Worm (Caenorhabditis elegans) whole organism, L4 larva: Measurements from ENCODE around the gene msd-4.
A peak's percentile ranks its signal among the peaks of the same experiment; 100 is the strongest.

Source experiments
- F10B5.3 ChIP-seq: sonication (generic microtip); optimal IDR thresholded peaks from 2 replicates; lab custom pipeline; 2016; ENCODE audit warnings: mild to moderate bottlenecking, missing genetic modification characterization, missing compliant biosample characterization
- F37D6.2 ChIP-seq: sonication (generic microtip); optimal IDR thresholded peaks from 2 replicates; lab custom pipeline; 2016; ENCODE audit warnings: mild to moderate bottlenecking, missing genetic modification characterization, missing compliant biosample characterization
- F49E8.2 ChIP-seq: sonication (generic microtip); optimal IDR thresholded peaks from 2 replicates; lab custom pipeline; 2016; ENCODE audit warnings: missing compliant biosample characterization, mild to moderate bottlenecking, missing genetic modification characterization, borderline replicate concordance
- R02D3.7 ChIP-seq: fragments of 150-350 bp; sonication (generic microtip); optimal IDR thresholded peaks from 3 replicates; lab custom pipeline; 2014; ENCODE audit warnings: missing biosample characterization, missing genetic modification characterization
- T26A8.4 ChIP-seq: fragments of 200-800 bp; sonication (Bioruptor generic); IDR thresholded peaks from 2 replicates; pipeline ENCODE4 v1.3.6; 2022; ENCODE audit warnings: missing genetic modification characterization, missing compliant biosample characterization
- Y5F2A.4 ChIP-seq: fragments of 200-800 bp; sonication (Bioruptor generic); optimal IDR thresholded peaks from 2 replicates; lab custom pipeline; 2018; ENCODE audit warnings: mild to moderate bottlenecking, missing genetic modification characterization, missing compliant biosample characterization
- aha-1 ChIP-seq: fragments of 150-350 bp; peaks from one replicate; lab custom pipeline; 2014; ENCODE audit warnings: missing biosample characterization, missing genetic modification characterization
- ama-1 ChIP-seq: fragments of 150-350 bp; optimal IDR thresholded peaks from 2 replicates; lab custom pipeline; 2014; ENCODE audit warnings: inconsistent platforms, mixed read lengths
- arid-1 ChIP-seq: fragments of 200-800 bp; sonication (Bioruptor generic); conservative IDR thresholded peaks from 2 replicates; pipeline ENCODE4 v1.3.6; 2022; ENCODE audit warnings: missing genetic modification reagents, missing genetic modification characterization, missing compliant biosample characterization
- ceh-62 ChIP-seq: sonication (generic microtip); optimal IDR thresholded peaks from 2 replicates; lab custom pipeline; 2017; ENCODE audit warnings: missing biosample characterization, missing genetic modification characterization
- ctbp-1 ChIP-seq: fragments of 200-800 bp; sonication (Bioruptor generic); IDR thresholded peaks from 2 replicates; pipeline ENCODE4 v1.3.6; 2022; ENCODE audit warnings: missing genetic modification reagents, missing genetic modification characterization, missing compliant biosample characterization
- egl-43 ChIP-seq: fragments of 200-800 bp; sonication (Bioruptor generic); IDR thresholded peaks from 2 replicates; pipeline ENCODE4 v1.3.6; 2022; ENCODE audit warnings: missing genetic modification reagents, missing genetic modification characterization, missing compliant biosample characterization
- fos-1 ChIP-seq: fragments of 150-350 bp; optimal IDR thresholded peaks from 2 replicates; lab custom pipeline; 2014; ENCODE audit warnings: missing biosample characterization, missing genetic modification characterization
- lin-29 ChIP-seq: fragments of 200-800 bp; sonication (Bioruptor generic); IDR thresholded peaks from 2 replicates; pipeline ENCODE4 v1.3.6; 2022; ENCODE audit warnings: missing genetic modification reagents, missing genetic modification characterization, missing compliant biosample characterization
- lin-38 ChIP-seq: fragments of 200-800 bp; sonication (Bioruptor generic); IDR thresholded peaks from 2 replicates; pipeline ENCODE4 v1.3.6; 2022; ENCODE audit warnings: missing genetic modification reagents, missing genetic modification characterization, missing compliant biosample characterization
- lsy-2 ChIP-seq, 2 experiments: fragments of 150-350 bp in 1 of 2; sonication (generic microtip) in 1 of 2; optimal IDR thresholded peaks; 2 replicates each; lab custom pipeline; 2014 to 2017; ENCODE audit warnings: missing biosample characterization in 2 of 2, missing genetic modification characterization in 2 of 2
- madf-9 ChIP-seq: fragments of 200-800 bp; sonication (Bioruptor generic); conservative IDR thresholded peaks from 2 replicates; pipeline ENCODE4 v1.3.6; 2022; ENCODE audit warnings: missing genetic modification reagents, missing genetic modification characterization, missing compliant biosample characterization
- mdt-29 ChIP-seq: fragments of 200-800 bp; sonication (Bioruptor generic); IDR thresholded peaks from 2 replicates; pipeline ENCODE4 v1.3.6; 2022; ENCODE audit warnings: missing genetic modification reagents, missing genetic modification characterization, missing compliant biosample characterization
- mep-1 ChIP-seq: fragments of 150-350 bp; sonication (generic microtip); optimal IDR thresholded peaks from 3 replicates; lab custom pipeline; 2014; ENCODE audit warnings: missing biosample characterization, missing genetic modification characterization
- mes-2 ChIP-seq: sonication (generic microtip); optimal IDR thresholded peaks from 2 replicates; lab custom pipeline; 2016; ENCODE audit warnings: missing genotype, mild to moderate bottlenecking, missing genetic modification characterization, missing compliant biosample characterization; ENCODE audit not compliant: poor library complexity, severe bottlenecking
- mxl-2 ChIP-seq: fragments of 200-800 bp; sonication (Bioruptor generic); conservative IDR thresholded peaks from 2 replicates; pipeline ENCODE4 v1.3.6; 2022; ENCODE audit warnings: missing genetic modification reagents, missing genetic modification characterization, missing compliant biosample characterization
- nhr-11 ChIP-seq: fragments of 150-350 bp; optimal IDR thresholded peaks from 2 replicates; lab custom pipeline; 2014; ENCODE audit warnings: missing biosample characterization, missing genetic modification characterization
- nhr-111 ChIP-seq: fragments of 200-800 bp; sonication (Bioruptor generic); optimal IDR thresholded peaks from 2 replicates; lab custom pipeline; 2018; ENCODE audit warnings: mild to moderate bottlenecking, missing genetic modification characterization, missing compliant biosample characterization
- nhr-25 ChIP-seq: sonication (generic microtip); optimal IDR thresholded peaks from 2 replicates; lab custom pipeline; 2017; ENCODE audit warnings: missing genetic modification characterization, mild to moderate bottlenecking, missing compliant biosample characterization, antibody characterized with exemption, moderate library complexity, borderline replicate concordance; ENCODE audit not compliant: insufficient read depth
- nhr-48 ChIP-seq: sonication (generic microtip); optimal IDR thresholded peaks from 2 replicates; lab custom pipeline; 2016; ENCODE audit warnings: mild to moderate bottlenecking, missing genetic modification characterization, missing compliant biosample characterization
- nhr-6 ChIP-seq: fragments of 150-350 bp; optimal IDR thresholded peaks from 2 replicates; lab custom pipeline; 2014; ENCODE audit warnings: missing biosample characterization, missing genetic modification characterization
- nhr-77 ChIP-seq: fragments of 150-350 bp; optimal IDR thresholded peaks from 2 replicates; lab custom pipeline; 2014; ENCODE audit warnings: missing biosample characterization, missing genetic modification characterization
- pha-4 ChIP-seq, 2 experiments: fragments of 150-350 bp in 1 of 2; fragments of 200-800 bp in 1 of 2; sonication (Bioruptor generic) in 1 of 2; IDR thresholded peaks in 1 of 2; optimal IDR thresholded peaks in 1 of 2; 2 replicates each; pipeline versions ENCODE4 v1.3.6 to Lab custom; 2014 to 2022; ENCODE audit warnings: missing genetic modification characterization in 2 of 2, missing genetic modification reagents in 2 of 2, missing biosample characterization in 1 of 2, missing compliant biosample characterization in 1 of 2
- sdz-12 ChIP-seq: fragments of 200-800 bp; sonication (Bioruptor generic); optimal IDR thresholded peaks from 2 replicates; lab custom pipeline; 2018; ENCODE audit warnings: mild to moderate bottlenecking, missing genetic modification characterization, missing compliant biosample characterization
- spr-1 ChIP-seq: sonication (generic microtip); optimal IDR thresholded peaks from 2 replicates; lab custom pipeline; 2016; ENCODE audit warnings: mild to moderate bottlenecking, missing genetic modification characterization, missing compliant biosample characterization
- spr-3 ChIP-seq: fragments of 200-800 bp; sonication (Bioruptor generic); optimal IDR thresholded peaks from 2 replicates; lab custom pipeline; 2018; ENCODE audit warnings: mild to moderate bottlenecking, missing genetic modification characterization, missing compliant biosample characterization
- tag-97 ChIP-seq: fragments of 200-800 bp; sonication (Bioruptor generic); IDR thresholded peaks from 2 replicates; pipeline ENCODE4 v1.3.6; 2022; ENCODE audit warnings: missing genetic modification characterization, missing compliant biosample characterization
- unc-130 ChIP-seq: sonication (generic microtip); optimal IDR thresholded peaks from 2 replicates; lab custom pipeline; 2016; ENCODE audit warnings: missing genetic modification reagents, missing genetic modification characterization, missing compliant biosample characterization
- unc-39 ChIP-seq: sonication (generic microtip); optimal IDR thresholded peaks from 2 replicates; lab custom pipeline; 2017; ENCODE audit warnings: missing biosample characterization, missing genetic modification characterization
- unc-62 ChIP-seq, 3 experiments: fragments of 150-350 bp in 1 of 3; sonication (generic microtip); optimal IDR thresholded peaks in 2 of 3; peaks in 1 of 3; 1 replicate in 1 of 3; 2 replicates in 2 of 3; lab custom pipeline; 2014 to 2017; ENCODE audit warnings: missing biosample characterization in 3 of 3, missing genetic modification characterization in 3 of 3, missing genetic modification reagents in 3 of 3, missing genotype in 1 of 3
- zfp-3 ChIP-seq: fragments of 200-800 bp; sonication (Bioruptor generic); conservative IDR thresholded peaks from 2 replicates; pipeline ENCODE4 v1.3.6; 2022; ENCODE audit warnings: missing genetic modification reagents, missing genetic modification characterization, missing compliant biosample characterization
- ztf-11 ChIP-seq: fragments of 150-350 bp; optimal IDR thresholded peaks from 2 replicates; lab custom pipeline; 2014; ENCODE audit warnings: missing biosample characterization, missing genetic modification characterization

msd-4 gene

ce11 chrIII:4912317-4912716 lies 43.8 kb upstream of the msd-4 start, which contains the start of the genes F26F4.9 and cee-1 (continued):
- TF ChIP-seq Y5F2A.4 (GFP tag; lab: Kevin White, UChicago) = no peak
- TF ChIP-seq lsy-2 (tag; optimal IDR thresholded peaks at IDR 0.05; lab: Kevin White, UChicago) = peak in 1 of 2 experiments; percentile 74
- no peak for TF ChIP-seq nhr-111 (GFP tag; lab: Kevin White, UChicago)
- TF ChIP-seq nhr-77 = no peak
- TF ChIP-seq nhr-48 (tag; lab: Kevin White, UChicago) = no peak
- TF ChIP-seq pha-4 (GFP tag; IDR thresholded peaks at IDR 0.05; lab: Robert Waterston, UW) = no peak
- TF ChIP-seq pha-4 (tag; optimal IDR thresholded peaks at IDR 0.05; lab: Kevin White, UChicago) = no peak
- no peak for TF ChIP-seq spr-1 (tag; lab: Kevin White, UChicago)
- no peak for TF ChIP-seq F37D6.2 (tag; lab: Kevin White, UChicago)
- no peak for TF ChIP-seq ztf-11 (tag; lab: Kevin White, UChicago)
- no peak for TF ChIP-seq unc-39 (tag; lab: Kevin White, UChicago)
- no peak for TF ChIP-seq lin-29 (GFP tag; lab: Robert Waterston, UW)
- TF ChIP-seq lin-38 = no peak
- no peak for TF ChIP-seq sdz-12 (GFP tag; lab: Kevin White, UChicago)
- TF ChIP-seq F10B5.3 = no peak
- TF ChIP-seq ceh-62 = no peak
- TF ChIP-seq nhr-25 (tag; lab: Kevin White, UChicago) = no peak
- TF ChIP-seq T26A8.4 (GFP tag; lab: Robert Waterston, UW) = no peak
- TF ChIP-seq mdt-29 = no peak
- TF ChIP-seq madf-9 (GFP tag; lab: Robert Waterston, UW) = no peak
- TF ChIP-seq, all 104 proteins: peak for 17

DNA sequence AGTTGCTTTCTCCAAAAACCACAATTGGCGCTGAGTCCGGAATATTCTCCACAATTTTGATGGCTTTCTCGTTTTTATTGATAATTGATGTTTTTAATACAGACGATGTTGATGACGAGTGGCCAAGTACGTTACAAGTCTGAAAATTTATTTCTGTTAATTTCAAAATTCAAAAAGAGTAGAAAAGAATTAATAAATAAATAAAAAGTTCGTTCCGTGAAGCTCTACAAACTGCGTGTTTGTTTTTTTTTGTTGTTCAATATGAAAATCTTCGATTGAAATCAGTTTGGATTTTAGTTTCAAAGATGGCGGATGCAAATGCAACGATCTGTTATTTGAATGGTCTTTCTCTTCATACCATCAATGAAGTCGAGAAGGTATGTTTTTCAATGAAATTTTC lies 42.4 kb upstream of the msd-4 start, which contains the start of gene F26F4.2:
Gene F26F4.2, plus strand, starts transcription at position 301 of the 400 bp plus-strand sequence.
- no peak for TF ChIP-seq arid-1 (GFP tag; lab: Robert Waterston, UW)
- TF ChIP-seq unc-130 (GFP tag; lab: Kevin White, UChicago) = no peak
- no peak for TF ChIP-seq nhr-77
- TF ChIP-seq mxl-2 (GFP tag; lab: Robert Waterston, UW) = no peak
- TF ChIP-seq zfp-3 (GFP tag; lab: Robert Waterston, UW) = no peak
- TF ChIP-seq mep-1 (tag; lab: Kevin White, UChicago) = no peak

- no peak for TF ChIP-seq F49E8.2 (tag; lab: Kevin White, UChicago)
- no peak for TF ChIP-seq nhr-6 (tag; lab: Kevin White, UChicago)
- no peak for TF ChIP-seq spr-1 (tag; lab: Kevin White, UChicago)
- no peak for TF ChIP-seq mes-2 (tag; lab: Kevin White, UChicago)
- TF ChIP-seq ama-1 (lab: Kevin White, UChicago) = no peak
- no peak for TF ChIP-seq ztf-11 (tag; lab: Kevin White, UChicago)
- no peak for TF ChIP-seq ctbp-1 (GFP tag; lab: Robert Waterston, UW)
- TF ChIP-seq aha-1 (tag; lab: Kevin White, UChicago) = no peak
- no peak for TF ChIP-seq spr-3 (GFP tag; lab: Kevin White, UChicago)
- no peak for TF ChIP-seq nhr-11 (tag; lab: Kevin White, UChicago)
- no peak for TF ChIP-seq unc-62 (GFP tag; optimal IDR thresholded peaks at IDR 0.05 in 1 of 2; lab: Kevin White, UChicago)
- TF ChIP-seq unc-62 (tag; optimal IDR thresholded peaks at IDR 0.05; lab: Kevin White, UChicago) = no peak
- TF ChIP-seq fos-1 = no peak
- no peak for TF ChIP-seq tag-97 (GFP tag; lab: Robert Waterston, UW)
Observed at ce11 chrIII:4909938-4910337, 41.4 kb upstream of the msd-4 start, which contains the start of gene F26F4.12. TSS of gene F26F4.12 (minus strand) at chrIII:4910038.

- TF ChIP-seq F49E8.2 (tag; lab: Kevin White, UChicago) (no peak), egl-43 (GFP tag; lab: Robert Waterston, UW) (no peak), R02D3.7 (tag; lab: Kevin White, UChicago) (no peak)
Observed at ce11 chrIII:4906896-4907295, 38.4 kb upstream of the msd-4 start, which contains the start of gene rom-1. TSS of gene rom-1 (plus strand) at chrIII:4907196.
